Worm (Caenorhabditis elegans) whole organism, early embryonic: ENCODE results near the gene slc-25A26.

Experiments
- aly-1 ChIP-seq: sonication (generic microtip); optimal IDR thresholded peaks from 2 replicates; lab custom pipeline; 2016; ENCODE audit warnings: missing genetic modification characterization, missing compliant biosample characterization
- ama-1 ChIP-seq: fragments of 150-350 bp; optimal IDR thresholded peaks from 2 replicates; lab custom pipeline; 2014
- hmbx-1 ChIP-seq: sonication (generic microtip); optimal IDR thresholded peaks from 2 replicates; lab custom pipeline; 2016; ENCODE audit warnings: mild to moderate bottlenecking, missing genetic modification characterization, missing compliant biosample characterization
- hnd-1 ChIP-seq: sonication (generic microtip); optimal IDR thresholded peaks from 2 replicates; lab custom pipeline; 2016; ENCODE audit warnings: missing genetic modification characterization, missing compliant biosample characterization
- pes-1 ChIP-seq: fragments of 200-800 bp; sonication (Bioruptor generic); IDR thresholded peaks from 2 replicates; pipeline ENCODE4 v1.3.6; 2022; ENCODE audit warnings: missing genetic modification reagents, missing genetic modification characterization, missing compliant biosample characterization
- tbx-11 ChIP-seq: fragments of 200-800 bp; sonication (Bioruptor generic); IDR thresholded peaks from 2 replicates; pipeline ENCODE4 v1.3.6; 2022; ENCODE audit warnings: missing genetic modification characterization, missing compliant biosample characterization
- tra-4 ChIP-seq: sonication (generic microtip); optimal IDR thresholded peaks from 2 replicates; lab custom pipeline; 2017; ENCODE audit warnings: missing genetic modification characterization, missing compliant biosample characterization

DNA sequence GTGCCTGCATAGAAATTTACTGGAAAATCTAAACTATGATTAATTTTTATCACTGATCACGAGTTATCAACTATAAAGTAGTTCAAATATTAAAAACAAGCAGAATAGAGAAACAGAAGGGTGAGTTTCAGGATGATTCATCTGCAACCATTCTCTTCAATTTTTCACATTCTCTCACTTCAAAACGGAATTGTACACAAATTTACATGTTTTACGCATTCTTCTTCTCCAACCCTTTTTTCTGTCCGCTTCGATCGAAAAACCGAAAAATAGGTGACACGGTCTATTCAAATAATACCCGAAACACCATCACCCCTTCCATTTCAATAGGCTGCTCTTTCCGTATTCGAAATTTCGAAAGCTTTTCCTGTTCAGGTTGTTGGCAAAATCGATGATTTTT lies 3.3 kb downstream of the slc-25A26 start, which contains the start of gene D1046.4:
- TF ChIP-seq ama-1 (no peak), aly-1 (tag; lab: Kevin White, UChicago) (no peak), pes-1 (GFP tag; lab: Robert Waterston, UW) (no peak), tbx-11 (GFP tag; lab: Robert Waterston, UW) (no peak), hnd-1 (tag; lab: Kevin White, UChicago) (no peak), hmbx-1 (tag; lab: Kevin White, UChicago) (no peak), tra-4 (tag; lab: Kevin White, UChicago) (no peak)
